Worm (Caenorhabditis elegans) whole organism, young adult: ENCODE results near the gene R151.8.

Experiments
- B0019.2 ChIP-seq: fragments of 200-800 bp; sonication (Bioruptor generic); conservative IDR thresholded peaks from 2 replicates; pipeline ENCODE4 v1.3.6; 2022; ENCODE audit warnings: missing genetic modification reagents, missing genetic modification characterization, missing compliant biosample characterization
- D2030.7 ChIP-seq: fragments of 200-800 bp; sonication (Bioruptor generic); IDR thresholded peaks from 2 replicates; pipeline ENCODE4 v1.3.6; 2022; ENCODE audit warnings: missing genetic modification reagents, missing genetic modification characterization, missing compliant biosample characterization
- Y53G8AR.9 ChIP-seq: fragments of 200-800 bp; sonication (Bioruptor generic); conservative IDR thresholded peaks from 2 replicates; pipeline ENCODE4 v1.3.6; 2022; ENCODE audit warnings: missing genetic modification reagents, missing genetic modification characterization, missing compliant biosample characterization
- ama-1 ChIP-seq, 3 experiments: fragments of 150-350 bp in 1 of 3; sonication (generic microtip) in 2 of 3; optimal IDR thresholded peaks; 2 replicates each; lab custom pipeline; 2014 to 2018; ENCODE audit warnings: missing biosample characterization in 2 of 3, missing genetic modification characterization in 2 of 3, missing genetic modification reagents in 2 of 3
- dox-1 ChIP-seq: fragments of 200-800 bp; sonication (Bioruptor generic); IDR thresholded peaks from 2 replicates; pipeline ENCODE4 v1.3.6; 2022; ENCODE audit warnings: missing genetic modification reagents, missing genetic modification characterization, missing compliant biosample characterization
- dpff-1 ChIP-seq: sonication (generic microtip); optimal IDR thresholded peaks from 2 replicates; lab custom pipeline; 2017; ENCODE audit warnings: mild to moderate bottlenecking, missing genetic modification characterization, missing compliant biosample characterization
- hrde-1 ChIP-seq: sonication (generic microtip); optimal IDR thresholded peaks from 2 replicates; lab custom pipeline; 2016; ENCODE audit warnings: missing genetic modification characterization, mild to moderate bottlenecking, missing compliant biosample characterization, moderate library complexity, missing genotype, missing genetic modification reagents, borderline replicate concordance
- lin-35 ChIP-seq, 3 experiments: fragments of 150-350 bp in 2 of 3; sonication (generic microtip) in 1 of 3; optimal IDR thresholded peaks; 2 replicates each; lab custom pipeline; 2014 to 2018; ENCODE audit warnings: missing biosample characterization in 3 of 3, missing genetic modification characterization in 3 of 3, missing genetic modification reagents in 3 of 3
- nfya-1 ChIP-seq: sonication (generic microtip); optimal IDR thresholded peaks from 2 replicates; lab custom pipeline; 2017; ENCODE audit warnings: antibody characterized with exemption, missing compliant biosample characterization, missing genetic modification characterization, borderline replicate concordance; ENCODE audit not compliant: insufficient read depth
- pha-4 ChIP-seq: fragments of 150-350 bp; sonication (generic microtip); optimal IDR thresholded peaks from 2 replicates; lab custom pipeline; 2014; ENCODE audit warnings: missing biosample characterization, missing genetic modification reagents, missing genetic modification characterization
- rcor-1 ChIP-seq: fragments of 200-800 bp; sonication (Bioruptor generic); IDR thresholded peaks from 2 replicates; pipeline ENCODE4 v1.3.6; 2022; ENCODE audit warnings: missing genetic modification reagents, missing genetic modification characterization, missing compliant biosample characterization
- snpc-4 ChIP-seq, 5 experiments: fragments of 150-350 bp in 1 of 5; sonication (generic microtip) in 4 of 5; optimal IDR thresholded peaks; 2 replicates each; lab custom pipeline; 2014 to 2018; ENCODE audit warnings: missing genetic modification characterization in 5 of 5, missing biosample characterization in 3 of 5, antibody characterized with exemption in 2 of 5, mild to moderate bottlenecking in 2 of 5, missing compliant biosample characterization in 2 of 5, missing genotype in 2 of 5, moderate library complexity in 2 of 5, missing genetic modification reagents in 1 of 5

DNA sequence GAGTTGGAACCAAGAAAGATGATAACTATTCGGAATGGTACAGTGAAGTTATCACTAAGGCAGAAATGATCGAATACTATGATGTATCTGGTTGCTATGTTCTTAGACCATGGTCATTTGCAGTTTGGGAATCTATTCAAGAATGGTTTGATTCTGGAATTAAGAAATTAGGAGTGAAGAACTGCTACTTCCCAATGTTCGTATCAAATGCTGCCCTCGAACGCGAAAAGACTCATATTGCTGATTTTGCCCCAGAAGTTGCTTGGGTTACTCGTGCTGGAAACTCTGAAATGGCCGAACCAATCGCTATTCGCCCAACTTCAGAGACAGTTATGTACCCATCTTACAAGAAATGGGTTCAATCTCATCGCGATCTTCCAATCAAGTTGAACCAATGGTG lies 9.8 kb upstream of the R151.8 start:
- TF ChIP-seq D2030.7 (GFP tag; lab: Robert Waterston, UW) (no peak), ama-1 (optimal IDR thresholded peaks at IDR 0.05; lab: Kevin White, UChicago) (no peak), ama-1 (GFP tag; optimal IDR thresholded peaks at IDR 0.05; lab: Kevin White, UChicago) (no peak), dpff-1 (tag; lab: Kevin White, UChicago) (no peak), rcor-1 (GFP tag; lab: Robert Waterston, UW) (no peak), dox-1 (GFP tag; lab: Robert Waterston, UW) (no peak), snpc-4 (GFP tag; optimal IDR thresholded peaks at IDR 0.05; lab: Kevin White, UChicago) (no peak), snpc-4 (tag; optimal IDR thresholded peaks at IDR 0.05; lab: Kevin White, UChicago) (no peak), nfya-1 (tag; lab: Kevin White, UChicago) (no peak), B0019.2 (no peak), lin-35 (GFP tag; optimal IDR thresholded peaks at IDR 0.05; lab: Kevin White, UChicago) (no peak), hrde-1 (no peak), pha-4 (no peak), Y53G8AR.9 (no peak)
